Worm (Caenorhabditis elegans): ENCODE data around the gene soap-1.

Gene soap-1

ce11 chrV:7159391-7159790 lies 55.3 kb downstream of the soap-1 start, which contains the start of gene str-204 (continued):
- TF ChIP-seq F49E8.2 (tag; optimal IDR thresholded peaks at IDR 0.05; ENCODE audit: borderline replicate concordance) (no peak), lin-38 (GFP tag; IDR thresholded peaks at IDR 0.05) (no peak)

- TF ChIP-seq egl-43 (GFP tag; IDR thresholded peaks at IDR 0.05) (no peak), T26A8.4 (GFP tag; IDR thresholded peaks at IDR 0.05) (no peak), Y5F2A.4 (GFP tag; optimal IDR thresholded peaks at IDR 0.05) (no peak), nhr-77 (tag; optimal IDR thresholded peaks at IDR 0.05) (peak; percentile 28), dve-1 (tag; optimal IDR thresholded peaks at IDR 0.05; ENCODE audit: insufficient read depth) (peak; percentile 16), php-3 (GFP tag; IDR thresholded peaks at IDR 0.05) (0 out of 2 replicates have a peak, but pooled peaks have one; percentile 47), fos-1 (tag; optimal IDR thresholded peaks at IDR 0.05) (no peak), ctbp-1 (GFP tag; IDR thresholded peaks at IDR 0.05) (no peak), hlh-11 (tag; optimal IDR thresholded peaks at IDR 0.05) (peak; percentile 52), mdl-1 (tag; optimal IDR thresholded peaks at IDR 0.05) (no peak), F49E8.2 (tag; optimal IDR thresholded peaks at IDR 0.05; ENCODE audit: borderline replicate concordance) (no peak), aly-2 (tag; optimal IDR thresholded peaks at IDR 0.05) (no peak), ZK546.5 (tag; optimal IDR thresholded peaks at IDR 0.05) (no peak), zip-11 (GFP tag; IDR thresholded peaks at IDR 0.05) (no peak), ceh-32 (tag; optimal IDR thresholded peaks at IDR 0.05; ENCODE audit: poor library complexity) (no peak), F26F4.8 (GFP tag; conservative IDR thresholded peaks at IDR 0.05) (no peak), Y48G9A.11 (GFP tag; IDR thresholded peaks at IDR 0.05) (no peak), mep-1 (tag; optimal IDR thresholded peaks at IDR 0.05) (no peak), T20F7.1 (GFP tag; optimal IDR thresholded peaks at IDR 0.05) (no peak), pha-4 (GFP tag; IDR thresholded peaks at IDR 0.05) (no peak), pha-4 (tag; optimal IDR thresholded peaks at IDR 0.05) (no peak), dmd-6 (GFP tag; IDR thresholded peaks at IDR 0.05) (peak; percentile 70), dmd-8 (GFP tag; IDR thresholded peaks at IDR 0.05) (no peak), nhr-28 (tag; optimal IDR thresholded peaks at IDR 0.05) (peak; percentile 87), Y105C5A.15 (GFP tag; IDR thresholded peaks at IDR 0.05) (no peak), nhr-6 (tag; optimal IDR thresholded peaks at IDR 0.05) (no peak), vab-7 (GFP tag; IDR thresholded peaks at IDR 0.05) (no peak), nhr-25 (tag; optimal IDR thresholded peaks at IDR 0.05; ENCODE audit: borderline replicate concordance, insufficient read depth) (no peak), daf-19 (GFP tag; conservative IDR thresholded peaks at IDR 0.05) (no peak), mes-2 (tag; optimal IDR thresholded peaks at IDR 0.05; ENCODE audit: poor library complexity, severe bottlenecking) (no peak), zip-2 (tag; optimal IDR thresholded peaks at IDR 0.05) (no peak), ceh-20 (GFP tag; IDR thresholded peaks at IDR 0.05) (no peak), daf-16 (GFP tag; optimal IDR thresholded peaks at IDR 0.05) (no peak), daf-16 (tag; optimal IDR thresholded peaks at IDR 0.05) (peak; percentile 91), nhr-102 (tag; optimal IDR thresholded peaks at IDR 0.05) (peak; percentile 68), ceh-28 (tag; optimal IDR thresholded peaks at IDR 0.05) (no peak), nhr-41 (GFP tag; IDR thresholded peaks at IDR 0.05) (no peak), snpc-1.2 (GFP tag; IDR thresholded peaks at IDR 0.05) (no peak), lim-7 (GFP tag; IDR thresholded peaks at IDR 0.05) (no peak), Y75B8A.6 (GFP tag; IDR thresholded peaks at IDR 0.05) (no peak), spr-3 (GFP tag; optimal IDR thresholded peaks at IDR 0.05) (no peak), pqm-1 (tag; optimal IDR thresholded peaks at IDR 0.05) (no peak), hlh-30 (tag; optimal IDR thresholded peaks at IDR 0.05; ENCODE audit: insufficient read depth) (peak; percentile 1), lir-3 (tag; optimal IDR thresholded peaks at IDR 0.05) (no peak), F37D6.2 (tag; optimal IDR thresholded peaks at IDR 0.05) (no peak), ceh-62 (tag; optimal IDR thresholded peaks at IDR 0.05) (no peak), ces-1 (GFP tag; optimal IDR thresholded peaks at IDR 0.05) (no peak)
Observed at ce11 chrV:7157089-7157488, 57.6 kb downstream of the soap-1 start, which contains the start of gene ugt-39. Gene ugt-39, plus strand, starts transcription at chrV:7157142.

Data from whole organism, L4 larva.